Fruit fly (Drosophila melanogaster): ENCODE results near the gene Herp.

Gene Herp

DNA sequence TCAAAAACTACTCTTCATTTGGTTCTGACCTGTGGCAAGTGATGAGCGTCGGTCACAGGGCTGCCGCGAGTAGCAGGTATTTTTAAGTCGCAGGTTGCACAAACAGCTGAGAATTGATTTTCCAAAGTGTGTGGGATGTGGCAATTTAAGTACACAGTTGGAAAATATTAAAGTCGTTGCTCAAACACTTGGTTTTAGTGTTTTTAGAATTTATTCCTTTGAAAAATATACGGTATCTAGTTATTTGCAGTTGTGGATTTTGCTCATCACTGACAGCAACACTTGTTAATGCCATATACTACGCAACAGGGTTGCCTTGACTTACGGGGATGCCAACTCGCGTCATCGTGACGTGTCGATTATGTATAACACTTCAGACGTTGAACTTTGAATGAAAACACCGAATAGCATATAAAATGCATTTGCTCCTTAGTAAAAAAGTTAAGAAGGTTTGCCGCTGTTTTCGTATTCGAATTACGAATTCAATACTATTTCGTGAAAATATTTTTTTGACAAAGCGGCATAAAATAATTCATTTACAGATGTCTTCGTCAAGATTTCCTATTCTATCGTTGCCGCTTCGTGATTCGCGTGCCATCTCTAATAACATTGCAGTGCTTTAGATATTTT lies at the start of gene Herp, which contains the start of gene r2d2 (continued):
- TF ChIP-seq CG30020 (tag; optimal IDR thresholded peaks at IDR 0.05) = peak; percentile 92
- peak; percentile 91 for TF ChIP-seq chn (GFP tag; optimal IDR thresholded peaks at IDR 0.05)
- peak; percentile 93 for TF ChIP-seq mirr (GFP tag; optimal IDR thresholded peaks at IDR 0.05)
- TF ChIP-seq toy (GFP tag; IDR thresholded peaks at IDR 0.05) = peak; percentile 65; the same call in 1 of the 2 replicates
- peak; percentile 38 for TF ChIP-seq gfzf (GFP tag; optimal IDR thresholded peaks at IDR 0.05)
- TF ChIP-seq CG14965 (GFP tag; optimal IDR thresholded peaks at IDR 0.05; ENCODE audit: borderline replicate concordance) = peak; percentile 54
- peak; percentile 83 for TF ChIP-seq CG10654 (GFP tag; optimal IDR thresholded peaks at IDR 0.05)
- TF ChIP-seq CG2889 (GFP tag; IDR thresholded peaks at IDR 0.05) = peak; percentile 58; the same call in 2 of the 3 replicates
- TF ChIP-seq her (GFP tag; optimal IDR thresholded peaks at IDR 0.05) = peak; percentile 92
- TF ChIP-seq CG5953 (GFP tag; IDR thresholded peaks at IDR 0.05) = peak; percentile 51; the same call in 1 of the 2 replicates
- peak; percentile 12 for TF ChIP-seq hkb (optimal IDR thresholded peaks at IDR 0.05)
- peak; percentile 88 for TF ChIP-seq hkb (GFP tag; IDR thresholded peaks at IDR 0.05)
- peak; percentile 92 for TF ChIP-seq CG3847 (GFP tag; IDR thresholded peaks at IDR 0.05)
- peak; percentile 86 for TF ChIP-seq Mad (GFP tag; optimal IDR thresholded peaks at IDR 0.05)
- TF ChIP-seq CG12299 (tag; optimal IDR thresholded peaks at IDR 0.05) = peak; percentile 88
- TF ChIP-seq CG18764 (GFP tag; optimal IDR thresholded peaks at IDR 0.05) = peak; percentile 85
- peak; percentile 90 for TF ChIP-seq tin (GFP tag; optimal IDR thresholded peaks at IDR 0.05)
- peak; percentile 87 for TF ChIP-seq CG14441 (GFP tag; IDR thresholded peaks at IDR 0.05)
- peak; percentile 95 for TF ChIP-seq lilli (GFP tag; optimal IDR thresholded peaks at IDR 0.05)
- TF ChIP-seq CG12071 (GFP tag; optimal IDR thresholded peaks at IDR 0.05) = peak; percentile 84
- peak; percentile 89 for TF ChIP-seq Bteb2 (GFP tag; optimal IDR thresholded peaks at IDR 0.05)
- peak; percentile 93 for TF ChIP-seq ind (GFP tag; optimal IDR thresholded peaks at IDR 0.05)
- peak; percentile 79 for TF ChIP-seq cwo (GFP tag; optimal IDR thresholded peaks at IDR 0.05)
- peak; percentile 93 for TF ChIP-seq Dll (GFP tag; IDR thresholded peaks at IDR 0.05; ENCODE audit: partially characterized antibody)
- peak; percentile 87 for TF ChIP-seq CG33557 (GFP tag; optimal IDR thresholded peaks at IDR 0.05)
- TF ChIP-seq fd64A (GFP tag; optimal IDR thresholded peaks at IDR 0.05) = peak; percentile 74
- TF ChIP-seq MESR4 (GFP tag; optimal IDR thresholded peaks at IDR 0.05) = peak; percentile 3
- TF ChIP-seq usp (GFP tag; optimal IDR thresholded peaks at IDR 0.05) = no peak
- peak; percentile 93 for TF ChIP-seq CG2678 (tag; optimal IDR thresholded peaks at IDR 0.05)
- peak; percentile 96 for TF ChIP-seq Antp (GFP tag; optimal IDR thresholded peaks at IDR 0.05)
- TF ChIP-seq nerfin-1 (tag; optimal IDR thresholded peaks at IDR 0.05) = peak; percentile 87
- peak; percentile 74 for TF ChIP-seq CG10366 (GFP tag; IDR thresholded peaks at IDR 0.05)
- TF ChIP-seq trh (GFP tag; optimal IDR thresholded peaks at IDR 0.05) = peak; percentile 84
- 0 out of 2 replicates have a peak, but pooled peaks have one; percentile 36 for TF ChIP-seq dati (GFP tag; IDR thresholded peaks at IDR 0.05)
- peak; percentile 89 for TF ChIP-seq Dek (tag; optimal IDR thresholded peaks at IDR 0.05)
- TF ChIP-seq wor (GFP tag; IDR thresholded peaks at IDR 0.05) = peak; percentile 84
- TF ChIP-seq vvl (GFP tag; IDR thresholded peaks at IDR 0.05) = peak; percentile 83
- TF ChIP-seq Atf3 (GFP tag; optimal IDR thresholded peaks at IDR 0.05) = peak; percentile 91
- TF ChIP-seq stwl (tag; optimal IDR thresholded peaks at IDR 0.05) = peak; percentile 87
- TF ChIP-seq Sry-δ (GFP tag; optimal IDR thresholded peaks at IDR 0.05) = peak; percentile 86
- TF ChIP-seq Rx (GFP tag; IDR thresholded peaks at IDR 0.05) = peak; percentile 78
- peak; percentile 48 for TF ChIP-seq Dref (GFP tag; IDR thresholded peaks at IDR 0.05)
- TF ChIP-seq CG1647 (GFP tag; optimal IDR thresholded peaks at IDR 0.05) = peak; percentile 94
- peak; percentile 97 for TF ChIP-seq HmgD (GFP tag; optimal IDR thresholded peaks at IDR 0.05)
- peak; percentile 83 for TF ChIP-seq CG11560 (tag; IDR thresholded peaks at IDR 0.05)
- no peak for TF ChIP-seq nerfin-2 (GFP tag; IDR thresholded peaks at IDR 0.05; ENCODE audit: partially characterized antibody)
- peak; percentile 93 for TF ChIP-seq fu2 (GFP tag; optimal IDR thresholded peaks at IDR 0.05)
- TF ChIP-seq CG31224 (GFP tag; IDR thresholded peaks at IDR 0.05) = peak; percentile 81
- peak; percentile 96 for TF ChIP-seq CG34376 (GFP tag; optimal IDR thresholded peaks at IDR 0.05)
- peak; percentile 89 for TF ChIP-seq az2 (GFP tag; optimal IDR thresholded peaks at IDR 0.05)
- TF ChIP-seq en (GFP tag; optimal IDR thresholded peaks at IDR 0.05) = peak; percentile 87
